Worm (Caenorhabditis elegans) whole organism, mixed stage, embryonic: Measurements from ENCODE around the gene C15B12.9.

Source experiments
- cnd-1 ChIP-seq: fragments of 200-800 bp; sonication (Bioruptor generic); optimal IDR thresholded peaks from 2 replicates; lab custom pipeline; 2018; ENCODE audit warnings: mild to moderate bottlenecking, missing genetic modification characterization, missing compliant biosample characterization
- drap-1 ChIP-seq: fragments of 200-800 bp; sonication (Bioruptor generic); optimal IDR thresholded peaks from 3 replicates; lab custom pipeline; 2018; ENCODE audit warnings: mild to moderate bottlenecking, missing genetic modification characterization, missing compliant biosample characterization
- elt-1 ChIP-seq: sonication (generic microtip); optimal IDR thresholded peaks from 2 replicates; lab custom pipeline; 2017; ENCODE audit warnings: missing genetic modification characterization, mild to moderate bottlenecking, missing compliant biosample characterization, antibody characterized with exemption, moderate library complexity, borderline replicate concordance; ENCODE audit not compliant: insufficient read depth
- elt-3 ChIP-seq: fragments of 150-350 bp; optimal IDR thresholded peaks from 2 replicates; lab custom pipeline; 2014; ENCODE audit warnings: missing biosample characterization, missing genetic modification characterization
- lin-13 ChIP-seq: fragments of 150-350 bp; optimal IDR thresholded peaks from 2 replicates; lab custom pipeline; 2014; ENCODE audit warnings: missing biosample characterization, missing genetic modification characterization
- lsy-2 ChIP-seq: fragments of 150-350 bp; optimal IDR thresholded peaks from 2 replicates; lab custom pipeline; 2014; ENCODE audit warnings: missing biosample characterization, missing genetic modification characterization
- nhr-12 ChIP-seq: fragments of 150-350 bp; optimal IDR thresholded peaks from 2 replicates; lab custom pipeline; 2014; ENCODE audit warnings: missing biosample characterization, missing genetic modification characterization
- nhr-2 ChIP-seq: fragments of 150-350 bp; optimal IDR thresholded peaks from 2 replicates; lab custom pipeline; 2014; ENCODE audit warnings: missing biosample characterization, missing genetic modification characterization
- nhr-237 ChIP-seq: fragments of 150-350 bp; optimal IDR thresholded peaks from 2 replicates; lab custom pipeline; 2014; ENCODE audit warnings: missing biosample characterization, missing genetic modification characterization
- nhr-28 ChIP-seq: fragments of 150-350 bp; optimal IDR thresholded peaks from 2 replicates; lab custom pipeline; 2014; ENCODE audit warnings: missing biosample characterization, missing genetic modification characterization
- pha-4 ChIP-seq: fragments of 150-350 bp; optimal IDR thresholded peaks from 2 replicates; lab custom pipeline; 2018; ENCODE audit warnings: missing biosample characterization, missing genetic modification reagents, missing genetic modification characterization
- snpc-4 ChIP-seq: fragments of 150-350 bp; optimal IDR thresholded peaks from 2 replicates; lab custom pipeline; 2014; ENCODE audit warnings: missing biosample characterization, missing genetic modification characterization
- unc-62 ChIP-seq: fragments of 150-350 bp; optimal IDR thresholded peaks from 2 replicates; lab custom pipeline; 2014; ENCODE audit warnings: missing biosample characterization, missing genetic modification reagents, missing genetic modification characterization
- ztf-11 ChIP-seq: fragments of 150-350 bp; optimal IDR thresholded peaks from 2 replicates; lab custom pipeline; 2014; ENCODE audit warnings: missing biosample characterization, missing genetic modification characterization

- TF ChIP-seq nhr-2 (tag; lab: Kevin White, UChicago) (no peak), nhr-28 (no peak), unc-62 (no peak), drap-1 (GFP tag; lab: Kevin White, UChicago) (no peak), nhr-12 (no peak), lin-13 (no peak), snpc-4 (tag; lab: Kevin White, UChicago) (no peak), elt-1 (tag; lab: Kevin White, UChicago) (no peak), elt-3 (tag; lab: Kevin White, UChicago) (no peak), ztf-11 (tag; lab: Kevin White, UChicago) (no peak), nhr-237 (no peak), cnd-1 (no peak), pha-4 (no peak), lsy-2 (no peak)
These were observed 42.0 kb downstream of the C15B12.9 start, which contains the start of gene ttr-36 for ce11 chrX:6510627-6511026.
